Worm (Caenorhabditis elegans) whole organism, L3 larva: Measurements from ENCODE around the gene F47D12.3.

Source experiments
- R02D3.7 ChIP-seq: fragments of 150-350 bp; optimal IDR thresholded peaks from 2 replicates; lab custom pipeline; 2014; ENCODE audit warnings: missing biosample characterization, missing genetic modification characterization
- ZK546.5 ChIP-seq: sonication (generic microtip); optimal IDR thresholded peaks from 2 replicates; lab custom pipeline; 2017; ENCODE audit warnings: missing biosample characterization, missing genetic modification characterization
- aly-2 ChIP-seq: fragments of 150-350 bp; optimal IDR thresholded peaks from 2 replicates; lab custom pipeline; 2014; ENCODE audit warnings: missing biosample characterization, missing genetic modification characterization
- ama-1 ChIP-seq: fragments of 150-350 bp; optimal IDR thresholded peaks from 2 replicates; lab custom pipeline; 2018
- ceh-16 ChIP-seq: sonication (generic microtip); optimal IDR thresholded peaks from 2 replicates; lab custom pipeline; 2017; ENCODE audit warnings: missing biosample characterization, missing genetic modification characterization
- ceh-28 ChIP-seq: fragments of 150-350 bp; optimal IDR thresholded peaks from 2 replicates; lab custom pipeline; 2014; ENCODE audit warnings: missing biosample characterization, missing genetic modification reagents, missing genetic modification characterization
- ceh-82 ChIP-seq: fragments of 150-350 bp; optimal IDR thresholded peaks from 2 replicates; lab custom pipeline; 2014; ENCODE audit warnings: missing biosample characterization, missing genetic modification characterization
- ceh-9 ChIP-seq: sonication (generic microtip); optimal IDR thresholded peaks from 2 replicates; lab custom pipeline; 2018; ENCODE audit warnings: missing biosample characterization, missing genetic modification characterization
- daf-12 ChIP-seq: fragments of 150-350 bp; optimal IDR thresholded peaks from 2 replicates; lab custom pipeline; 2014; ENCODE audit warnings: missing biosample characterization, missing genetic modification reagents, missing genetic modification characterization
- egl-27 ChIP-seq: sonication (generic microtip); optimal IDR thresholded peaks from 4 replicates; lab custom pipeline; 2017; ENCODE audit warnings: missing biosample characterization, missing genetic modification reagents, missing genetic modification characterization
- egl-5 ChIP-seq: fragments of 150-350 bp; optimal IDR thresholded peaks from 2 replicates; lab custom pipeline; 2017; ENCODE audit warnings: missing biosample characterization, missing genetic modification reagents, missing genetic modification characterization, inconsistent platforms
- elt-1 ChIP-seq: fragments of 150-350 bp; optimal IDR thresholded peaks from 2 replicates; lab custom pipeline; 2014; ENCODE audit warnings: missing biosample characterization, missing genetic modification characterization
- elt-2 ChIP-seq: sonication (generic microtip); optimal IDR thresholded peaks from 2 replicates; lab custom pipeline; 2016; ENCODE audit warnings: missing genetic modification reagents, mild to moderate bottlenecking, missing genetic modification characterization, missing compliant biosample characterization
- elt-3 ChIP-seq, 3 experiments: fragments of 150-350 bp in 1 of 3; sonication (generic microtip) in 2 of 3; optimal IDR thresholded peaks; 2 replicates in 2 of 3; 4 replicates in 1 of 3; lab custom pipeline; 2014 to 2017; ENCODE audit warnings: missing biosample characterization in 3 of 3, missing genetic modification characterization in 3 of 3
- eor-1 ChIP-seq, 2 experiments: fragments of 150-350 bp; optimal IDR thresholded peaks; 2 replicates each; lab custom pipeline; 2014 to 2018; ENCODE audit warnings: missing biosample characterization in 2 of 2, missing genetic modification characterization in 2 of 2
- fkh-10 ChIP-seq: sonication (generic microtip); optimal IDR thresholded peaks from 2 replicates; lab custom pipeline; 2017; ENCODE audit warnings: missing biosample characterization, missing genetic modification reagents, missing genetic modification characterization
- fkh-2 ChIP-seq: fragments of 150-350 bp; optimal IDR thresholded peaks from 2 replicates; lab custom pipeline; 2014; ENCODE audit warnings: missing biosample characterization, missing genetic modification reagents, missing genetic modification characterization
- fos-1 ChIP-seq: fragments of 150-350 bp; optimal IDR thresholded peaks from 2 replicates; lab custom pipeline; 2014; ENCODE audit warnings: missing biosample characterization, missing genetic modification characterization
- hmg-11 ChIP-seq: sonication (generic microtip); optimal IDR thresholded peaks from 2 replicates; lab custom pipeline; 2016; ENCODE audit warnings: missing genetic modification characterization, missing compliant biosample characterization
- jun-1 ChIP-seq: fragments of 150-350 bp; optimal IDR thresholded peaks from 2 replicates; lab custom pipeline; 2014; ENCODE audit warnings: missing biosample characterization, missing genetic modification reagents, missing genetic modification characterization
- lin-15B ChIP-seq: fragments of 150-350 bp; optimal IDR thresholded peaks from 2 replicates; lab custom pipeline; 2014; ENCODE audit warnings: missing biosample characterization, missing genetic modification characterization
- lin-39 ChIP-seq: fragments of 150-350 bp; optimal IDR thresholded peaks from 2 replicates; lab custom pipeline; 2018; ENCODE audit warnings: missing biosample characterization, missing genetic modification reagents, missing genetic modification characterization
- lsy-12 ChIP-seq: sonication (generic microtip); optimal IDR thresholded peaks from 2 replicates; lab custom pipeline; 2016; ENCODE audit warnings: mild to moderate bottlenecking, missing genetic modification characterization, missing compliant biosample characterization
- mdl-1 ChIP-seq: fragments of 150-350 bp; optimal IDR thresholded peaks from 2 replicates; lab custom pipeline; 2014; ENCODE audit warnings: missing biosample characterization, missing genetic modification characterization
- mml-1 ChIP-seq: fragments of 150-350 bp; sonication (generic microtip); optimal IDR thresholded peaks from 3 replicates; lab custom pipeline; 2014; ENCODE audit warnings: missing biosample characterization, missing genetic modification characterization
- nfya-1 ChIP-seq: sonication (generic microtip); optimal IDR thresholded peaks from 2 replicates; lab custom pipeline; 2017; ENCODE audit warnings: missing genetic modification characterization, mild to moderate bottlenecking, missing compliant biosample characterization, antibody characterized with exemption, moderate library complexity; ENCODE audit not compliant: insufficient read depth
- nhr-11 ChIP-seq: fragments of 150-350 bp; optimal IDR thresholded peaks from 2 replicates; lab custom pipeline; 2014; ENCODE audit warnings: missing biosample characterization, missing genetic modification characterization
- nhr-12 ChIP-seq: fragments of 150-350 bp; optimal IDR thresholded peaks from 2 replicates; lab custom pipeline; 2014; ENCODE audit warnings: missing biosample characterization, missing genetic modification characterization
- nhr-23 ChIP-seq: fragments of 150-350 bp; optimal IDR thresholded peaks from 2 replicates; lab custom pipeline; 2014; ENCODE audit warnings: missing biosample characterization, missing genetic modification reagents, missing genetic modification characterization
- nhr-237 ChIP-seq: fragments of 150-350 bp; optimal IDR thresholded peaks from 2 replicates; lab custom pipeline; 2014; ENCODE audit warnings: missing biosample characterization, missing genetic modification characterization
- nhr-25 ChIP-seq: sonication (generic microtip); optimal IDR thresholded peaks from 2 replicates; lab custom pipeline; 2017; ENCODE audit warnings: missing biosample characterization, missing genetic modification characterization
- nhr-28 ChIP-seq: fragments of 150-350 bp; optimal IDR thresholded peaks from 2 replicates; lab custom pipeline; 2014; ENCODE audit warnings: missing biosample characterization, missing genetic modification characterization
- nhr-43 ChIP-seq: sonication (generic microtip); optimal IDR thresholded peaks from 2 replicates; lab custom pipeline; 2016; ENCODE audit warnings: mild to moderate bottlenecking, missing genetic modification characterization, missing compliant biosample characterization; ENCODE audit not compliant: poor library complexity, severe bottlenecking
- nhr-67 ChIP-seq: fragments of 150-350 bp; optimal IDR thresholded peaks from 2 replicates; lab custom pipeline; 2014; ENCODE audit warnings: missing biosample characterization, missing genetic modification characterization
- nhr-76 ChIP-seq: fragments of 150-350 bp; sonication (generic microtip); optimal IDR thresholded peaks from 5 replicates; lab custom pipeline; 2014; ENCODE audit warnings: missing biosample characterization, missing genetic modification characterization
- nhr-77 ChIP-seq: fragments of 150-350 bp; optimal IDR thresholded peaks from 2 replicates; lab custom pipeline; 2014; ENCODE audit warnings: missing biosample characterization, missing genetic modification characterization
- pha-4 ChIP-seq: fragments of 150-350 bp; optimal IDR thresholded peaks from 2 replicates; lab custom pipeline; 2014; ENCODE audit warnings: missing biosample characterization, missing genetic modification reagents, missing genetic modification characterization
- pqm-1 ChIP-seq: fragments of 150-350 bp; optimal IDR thresholded peaks from 2 replicates; lab custom pipeline; 2017; ENCODE audit warnings: missing biosample characterization, missing genetic modification characterization, inconsistent platforms
- sea-2 ChIP-seq: fragments of 150-350 bp; sonication (generic microtip); optimal IDR thresholded peaks from 4 replicates; lab custom pipeline; 2014; ENCODE audit warnings: missing biosample characterization, missing genetic modification reagents, missing genetic modification characterization
- skn-1 ChIP-seq: fragments of 150-350 bp; optimal IDR thresholded peaks from 2 replicates; lab custom pipeline; 2014; ENCODE audit warnings: missing biosample characterization, missing genetic modification characterization
- snpc-4 ChIP-seq: fragments of 150-350 bp; optimal IDR thresholded peaks from 2 replicates; lab custom pipeline; 2014; ENCODE audit warnings: missing biosample characterization, missing genetic modification characterization
- tbx-2 ChIP-seq: sonication (generic microtip); optimal IDR thresholded peaks from 2 replicates; lab custom pipeline; 2016; ENCODE audit warnings: mild to moderate bottlenecking, missing genetic modification characterization, missing compliant biosample characterization
- unc-39 ChIP-seq: sonication (generic microtip); optimal IDR thresholded peaks from 4 replicates; lab custom pipeline; 2017; ENCODE audit warnings: missing biosample characterization, missing genetic modification characterization
- unc-62 ChIP-seq: fragments of 150-350 bp; sonication (generic microtip); optimal IDR thresholded peaks from 4 replicates; lab custom pipeline; 2014; ENCODE audit warnings: missing biosample characterization, missing genetic modification reagents, missing genetic modification characterization
- zag-1 ChIP-seq: fragments of 150-350 bp; optimal IDR thresholded peaks from 2 replicates; lab custom pipeline; 2014; ENCODE audit warnings: missing biosample characterization, missing genetic modification characterization
- ztf-11 ChIP-seq: fragments of 150-350 bp; optimal IDR thresholded peaks from 2 replicates; lab custom pipeline; 2014; ENCODE audit warnings: missing biosample characterization, missing genetic modification characterization
- ztf-4 ChIP-seq: fragments of 150-350 bp; optimal IDR thresholded peaks from 2 replicates; lab custom pipeline; 2014; ENCODE audit warnings: missing biosample characterization, missing genetic modification characterization

F47D12.3 gene

ce11 chrIII:6339919-6340434, 41.7 kb downstream of the F47D12.3 start, which contains the start of gene let-767:
Gene let-767 (minus strand): TSS chrIII:6339969.
- TF ChIP-seq ceh-28 (no peak), nhr-23 (tag; lab: Kevin White, UChicago) (peak; percentile 15), elt-2 (tag; lab: Kevin White, UChicago) (peak; percentile 29), elt-3 (tag; optimal IDR thresholded peaks at IDR 0.05; lab: Kevin White, UChicago) (peak in 1 of 3 experiments; percentile 89)

ce11 chrIII:6341878-6342453, 43.7 kb downstream of the F47D12.3 start, which contains the start of gene rpn-13:
Gene rpn-13 (minus strand): TSS chrIII:6341928.
- no peak for TF ChIP-seq jun-1 (tag; lab: Kevin White, UChicago)
- TF ChIP-seq nhr-12 (tag; lab: Kevin White, UChicago): no peak
- no peak for TF ChIP-seq tbx-2 (tag; lab: Kevin White, UChicago)
- TF ChIP-seq egl-5 (tag; lab: Kevin White, UChicago): no peak
- no peak for TF ChIP-seq lin-39 (tag; lab: Kevin White, UChicago)
- no peak for TF ChIP-seq elt-1 (tag; lab: Kevin White, UChicago)
- no peak for TF ChIP-seq ceh-16 (tag; lab: Kevin White, UChicago)
- TF ChIP-seq ceh-28: no peak
- no peak for TF ChIP-seq ceh-9 (tag; lab: Kevin White, UChicago)
- TF ChIP-seq unc-39 (tag; lab: Kevin White, UChicago): no peak
- TF ChIP-seq fkh-10: no peak
- peak; percentile 42 for TF ChIP-seq hmg-11 (tag; lab: Kevin White, UChicago)
- TF ChIP-seq unc-62 (GFP tag; lab: Kevin White, UChicago): no peak
- TF ChIP-seq nhr-67 (tag; lab: Kevin White, UChicago): no peak
- peak; percentile 98 for TF ChIP-seq skn-1 (tag; lab: Kevin White, UChicago)
- no peak for TF ChIP-seq fos-1 (tag; lab: Kevin White, UChicago)
- peak; percentile 15 for TF ChIP-seq elt-2 (tag; lab: Kevin White, UChicago)
- no peak for TF ChIP-seq aly-2 (tag; lab: Kevin White, UChicago)
- peak; percentile 21 for TF ChIP-seq nhr-25 (tag; lab: Kevin White, UChicago)
- no peak for TF ChIP-seq sea-2
- peak; percentile 0 for TF ChIP-seq ama-1 (lab: Kevin White, UChicago)
- TF ChIP-seq ztf-11 (tag; lab: Kevin White, UChicago): no peak
- peak; percentile 28 for TF ChIP-seq snpc-4
- TF ChIP-seq lin-15B (tag; lab: Kevin White, UChicago): peak; percentile 46
- TF ChIP-seq nhr-77: no peak
- no peak for TF ChIP-seq mml-1
- no peak for TF ChIP-seq zag-1 (tag; lab: Kevin White, UChicago)
- TF ChIP-seq nhr-43: no peak
- TF ChIP-seq mdl-1 (tag; lab: Kevin White, UChicago): no peak
- TF ChIP-seq daf-12 (tag; lab: Kevin White, UChicago): no peak
- TF ChIP-seq nhr-237 (tag; lab: Kevin White, UChicago): no peak
- TF ChIP-seq nhr-28 (tag; lab: Kevin White, UChicago): no peak
- TF ChIP-seq fkh-2 (tag; lab: Kevin White, UChicago): no peak
- no peak for TF ChIP-seq pqm-1 (tag; lab: Kevin White, UChicago)
- TF ChIP-seq egl-27 (tag; lab: Kevin White, UChicago): no peak
- TF ChIP-seq nhr-76: no peak
- TF ChIP-seq lsy-12: no peak
- peak; percentile 53 for TF ChIP-seq nhr-23 (tag; lab: Kevin White, UChicago)
- TF ChIP-seq R02D3.7 (tag; lab: Kevin White, UChicago): no peak
- TF ChIP-seq nfya-1: peak; percentile 87
- peak; percentile 78 for TF ChIP-seq pha-4 (tag; lab: Kevin White, UChicago)
- no peak for TF ChIP-seq nhr-11 (tag; lab: Kevin White, UChicago)
- no peak for TF ChIP-seq eor-1 (tag; optimal IDR thresholded peaks at IDR 0.05; lab: Kevin White, UChicago)
- TF ChIP-seq ztf-4 (tag; lab: Kevin White, UChicago): no peak
- no peak for TF ChIP-seq ZK546.5 (tag; lab: Kevin White, UChicago)
- TF ChIP-seq elt-3 (tag; optimal IDR thresholded peaks at IDR 0.05; lab: Kevin White, UChicago): no peak
- TF ChIP-seq ceh-82 (tag; lab: Kevin White, UChicago): no peak
